Worm (Caenorhabditis elegans) whole organism, young adult: ENCODE measurements around the gene dlc-1.

Experiments
- B0035.1 ChIP-seq: sonication (generic microtip); optimal IDR thresholded peaks from 2 replicates; lab custom pipeline; 2016; ENCODE audit warnings: missing genetic modification characterization, mild to moderate bottlenecking, missing compliant biosample characterization, missing genotype, missing genetic modification reagents
- C17E4.6 ChIP-seq: fragments of 200-800 bp; sonication (Bioruptor generic); IDR thresholded peaks from 2 replicates; pipeline ENCODE4 v1.3.6; 2022; ENCODE audit warnings: missing genetic modification reagents, missing genetic modification characterization, missing compliant biosample characterization
- D2030.7 ChIP-seq: fragments of 200-800 bp; sonication (Bioruptor generic); IDR thresholded peaks from 2 replicates; pipeline ENCODE4 v1.3.6; 2022; ENCODE audit warnings: missing genetic modification reagents, missing genetic modification characterization, missing compliant biosample characterization
- F10E7.11 ChIP-seq: sonication (generic microtip); optimal IDR thresholded peaks from 2 replicates; lab custom pipeline; 2017; ENCODE audit warnings: mild to moderate bottlenecking, missing genetic modification characterization, moderate library complexity, missing compliant biosample characterization
- F33H1.4 ChIP-seq: fragments of 200-800 bp; sonication (Bioruptor generic); IDR thresholded peaks from 2 replicates; pipeline ENCODE4 v1.3.6; 2022; ENCODE audit warnings: missing genetic modification reagents, missing genetic modification characterization, missing compliant biosample characterization
- F49E8.2 ChIP-seq: sonication (generic microtip); optimal IDR thresholded peaks from 3 replicates; lab custom pipeline; 2017; ENCODE audit warnings: missing genetic modification characterization, mild to moderate bottlenecking, missing compliant biosample characterization, antibody characterized with exemption, moderate library complexity; ENCODE audit not compliant: insufficient read depth
- F57C9.4 ChIP-seq: sonication (generic microtip); optimal IDR thresholded peaks from 2 replicates; lab custom pipeline; 2017; ENCODE audit warnings: mild to moderate bottlenecking, missing genetic modification characterization, missing compliant biosample characterization
- K11D2.4 ChIP-seq: fragments of 200-800 bp; sonication (Bioruptor generic); IDR thresholded peaks from 2 replicates; pipeline ENCODE4 v1.3.6; 2022; ENCODE audit warnings: missing genetic modification reagents, missing genetic modification characterization, missing compliant biosample characterization
- T07F8.4 ChIP-seq: sonication (generic microtip); optimal IDR thresholded peaks from 2 replicates; lab custom pipeline; 2016; ENCODE audit warnings: mild to moderate bottlenecking, missing genetic modification characterization, moderate library complexity, missing compliant biosample characterization
- Y53F4B.3 ChIP-seq: fragments of 200-800 bp; sonication (Bioruptor generic); IDR thresholded peaks from 2 replicates; pipeline ENCODE4 v1.3.6; 2022; ENCODE audit warnings: missing genetic modification reagents, missing genetic modification characterization, missing compliant biosample characterization
- Y67H2A.10 ChIP-seq: fragments of 200-800 bp; sonication (Bioruptor generic); conservative IDR thresholded peaks from 2 replicates; pipeline ENCODE4 v1.3.6; 2022; ENCODE audit warnings: missing genetic modification reagents, missing genetic modification characterization, missing compliant biosample characterization
- Y79H2A.3 ChIP-seq: fragments of 200-800 bp; sonication (Bioruptor generic); conservative IDR thresholded peaks from 2 replicates; pipeline ENCODE4 v1.3.6; 2022; ENCODE audit warnings: missing genetic modification reagents, missing genetic modification characterization, missing compliant biosample characterization
- ZK185.1 ChIP-seq: sonication (generic microtip); optimal IDR thresholded peaks from 2 replicates; lab custom pipeline; 2016; ENCODE audit warnings: mild to moderate bottlenecking, missing genetic modification characterization, missing compliant biosample characterization; ENCODE audit not compliant: poor library complexity, severe bottlenecking
- ama-1 ChIP-seq, 3 experiments: fragments of 150-350 bp in 1 of 3; sonication (generic microtip) in 2 of 3; optimal IDR thresholded peaks; 2 replicates each; lab custom pipeline; 2014 to 2018; ENCODE audit warnings: missing biosample characterization in 2 of 3, missing genetic modification characterization in 2 of 3, missing genetic modification reagents in 2 of 3
- athp-1 ChIP-seq: sonication (generic microtip); optimal IDR thresholded peaks from 2 replicates; lab custom pipeline; 2017; ENCODE audit warnings: mild to moderate bottlenecking, missing genetic modification characterization, missing compliant biosample characterization
- dox-1 ChIP-seq: fragments of 200-800 bp; sonication (Bioruptor generic); IDR thresholded peaks from 2 replicates; pipeline ENCODE4 v1.3.6; 2022; ENCODE audit warnings: missing genetic modification reagents, missing genetic modification characterization, missing compliant biosample characterization
- egl-18 ChIP-seq: fragments of 200-800 bp; sonication (Bioruptor generic); IDR thresholded peaks from 2 replicates; pipeline ENCODE4 v1.3.6; 2022; ENCODE audit warnings: missing genetic modification reagents, missing genetic modification characterization, missing compliant biosample characterization
- ekl-4 ChIP-seq: fragments of 200-800 bp; sonication (Bioruptor generic); IDR thresholded peaks from 2 replicates; pipeline ENCODE4 v1.3.6; 2022; ENCODE audit warnings: missing genetic modification reagents, missing genetic modification characterization, missing compliant biosample characterization
- ets-4 ChIP-seq: fragments of 200-800 bp; sonication (Bioruptor generic); optimal IDR thresholded peaks from 2 replicates; lab custom pipeline; 2018; ENCODE audit warnings: mild to moderate bottlenecking, missing genetic modification characterization, missing compliant biosample characterization
- fkh-3 ChIP-seq: sonication (generic microtip); optimal IDR thresholded peaks from 2 replicates; lab custom pipeline; 2016; ENCODE audit warnings: mild to moderate bottlenecking, missing genetic modification characterization, missing compliant biosample characterization
- hlh-26 ChIP-seq: fragments of 200-800 bp; sonication (Bioruptor generic); conservative IDR thresholded peaks from 2 replicates; pipeline ENCODE4 v1.3.6; 2022; ENCODE audit warnings: missing genetic modification reagents, missing genetic modification characterization, missing compliant biosample characterization
- hmg-20 ChIP-seq: fragments of 200-800 bp; sonication (Bioruptor generic); IDR thresholded peaks from 2 replicates; pipeline ENCODE4 v1.3.6; 2022; ENCODE audit warnings: missing genetic modification reagents, missing genetic modification characterization, missing compliant biosample characterization
- hrde-1 ChIP-seq: sonication (generic microtip); optimal IDR thresholded peaks from 2 replicates; lab custom pipeline; 2016; ENCODE audit warnings: missing genetic modification characterization, mild to moderate bottlenecking, missing compliant biosample characterization, moderate library complexity, missing genotype, missing genetic modification reagents, borderline replicate concordance
- hsf-1 ChIP-seq: fragments of 200-800 bp; sonication (Bioruptor generic); IDR thresholded peaks from 2 replicates; pipeline ENCODE4 v1.3.6; 2022; ENCODE audit warnings: missing genetic modification reagents, missing genetic modification characterization, missing compliant biosample characterization
- let-607 ChIP-seq, 2 experiments: fragments of 200-800 bp in 1 of 2; sonication (Bioruptor generic) in 1 of 2; sonication (generic microtip) in 1 of 2; optimal IDR thresholded peaks; 2 replicates each; lab custom pipeline; 2016 to 2018; ENCODE audit warnings: mild to moderate bottlenecking in 2 of 2, missing compliant biosample characterization in 2 of 2, missing genetic modification characterization in 2 of 2, moderate library complexity in 2 of 2, missing genotype in 1 of 2
- lin-26 ChIP-seq: fragments of 200-800 bp; sonication (Bioruptor generic); IDR thresholded peaks from 2 replicates; pipeline ENCODE4 v1.3.6; 2022; ENCODE audit warnings: missing genetic modification reagents, missing genetic modification characterization, missing compliant biosample characterization
- lin-40 ChIP-seq: sonication (generic microtip); optimal IDR thresholded peaks from 2 replicates; lab custom pipeline; 2016; ENCODE audit warnings: missing genetic modification characterization, mild to moderate bottlenecking, missing compliant biosample characterization, missing genotype, missing genetic modification reagents
- lir-1 ChIP-seq: fragments of 200-800 bp; sonication (Bioruptor generic); conservative IDR thresholded peaks from 2 replicates; pipeline ENCODE4 v1.3.6; 2022; ENCODE audit warnings: missing genetic modification reagents, missing genetic modification characterization, missing compliant biosample characterization
- lsl-1 ChIP-seq: fragments of 200-800 bp; sonication (Bioruptor generic); optimal IDR thresholded peaks from 2 replicates; lab custom pipeline; 2018; ENCODE audit warnings: mild to moderate bottlenecking, missing genetic modification characterization, moderate library complexity, missing compliant biosample characterization
- madf-3 ChIP-seq: fragments of 200-800 bp; sonication (Bioruptor generic); IDR thresholded peaks from 2 replicates; pipeline ENCODE4 v1.3.6; 2022; ENCODE audit warnings: missing genetic modification reagents, missing genetic modification characterization, missing compliant biosample characterization
- mel-28 ChIP-seq: sonication (generic microtip); optimal IDR thresholded peaks from 2 replicates; lab custom pipeline; 2016; ENCODE audit warnings: borderline replicate concordance, mild to moderate bottlenecking, missing genetic modification characterization, missing compliant biosample characterization
- nhr-179 ChIP-seq: sonication (generic microtip); optimal IDR thresholded peaks from 2 replicates; lab custom pipeline; 2016; ENCODE audit warnings: mild to moderate bottlenecking, missing genetic modification characterization, missing compliant biosample characterization
- nhr-27 ChIP-seq: fragments of 200-800 bp; sonication (Bioruptor generic); optimal IDR thresholded peaks from 2 replicates; lab custom pipeline; 2018; ENCODE audit warnings: mild to moderate bottlenecking, missing genetic modification characterization, moderate library complexity, missing compliant biosample characterization
- repo-1 ChIP-seq: sonication (generic microtip); optimal IDR thresholded peaks from 2 replicates; lab custom pipeline; 2017; ENCODE audit warnings: mild to moderate bottlenecking, missing genetic modification characterization, missing compliant biosample characterization
- rpc-1 ChIP-seq, 2 experiments: fragments of 150-350 bp in 1 of 2; sonication (generic microtip) in 1 of 2; optimal IDR thresholded peaks; 2 replicates each; lab custom pipeline; 2014 to 2018; ENCODE audit warnings: missing biosample characterization in 1 of 2, missing genetic modification characterization in 1 of 2, missing genetic modification reagents in 1 of 2, missing genotype in 1 of 2
- sea-2 ChIP-seq: fragments of 200-800 bp; sonication (Bioruptor generic); IDR thresholded peaks from 2 replicates; pipeline ENCODE4 v1.3.6; 2022; ENCODE audit warnings: missing genetic modification characterization, missing compliant biosample characterization
- snpc-3.4 ChIP-seq: sonication (generic microtip); optimal IDR thresholded peaks from 2 replicates; lab custom pipeline; 2017; ENCODE audit warnings: missing genetic modification characterization, mild to moderate bottlenecking, missing compliant biosample characterization, antibody characterized with exemption, moderate library complexity, missing genotype, missing genetic modification reagents
- snpc-4 ChIP-seq, 5 experiments: fragments of 150-350 bp in 1 of 5; sonication (generic microtip) in 4 of 5; optimal IDR thresholded peaks; 2 replicates each; lab custom pipeline; 2014 to 2018; ENCODE audit warnings: missing genetic modification characterization in 5 of 5, missing biosample characterization in 3 of 5, antibody characterized with exemption in 2 of 5, mild to moderate bottlenecking in 2 of 5, missing compliant biosample characterization in 2 of 5, missing genotype in 2 of 5, moderate library complexity in 2 of 5, missing genetic modification reagents in 1 of 5
- sptf-2 ChIP-seq: fragments of 200-800 bp; sonication (Bioruptor generic); optimal IDR thresholded peaks from 2 replicates; lab custom pipeline; 2018; ENCODE audit warnings: mild to moderate bottlenecking, missing genetic modification characterization, missing compliant biosample characterization
- unc-62 ChIP-seq: fragments of 150-350 bp; optimal IDR thresholded peaks from 2 replicates; lab custom pipeline; 2014; ENCODE audit warnings: missing biosample characterization, missing genetic modification reagents, missing genetic modification characterization
- zfh-2 ChIP-seq: fragments of 200-800 bp; sonication (Bioruptor generic); conservative IDR thresholded peaks from 2 replicates; pipeline ENCODE4 v1.3.6; 2022; ENCODE audit warnings: missing genetic modification reagents, missing genetic modification characterization, missing compliant biosample characterization
- ztf-18 ChIP-seq: sonication (generic microtip); optimal IDR thresholded peaks from 2 replicates; lab custom pipeline; 2016; ENCODE audit warnings: missing genotype, mild to moderate bottlenecking, missing genetic modification characterization, missing compliant biosample characterization
- ztf-22 ChIP-seq: fragments of 200-800 bp; sonication (Bioruptor generic); optimal IDR thresholded peaks from 2 replicates; lab custom pipeline; 2018; ENCODE audit warnings: mild to moderate bottlenecking, missing genetic modification characterization, moderate library complexity, missing compliant biosample characterization
- ztf-25 ChIP-seq: fragments of 200-800 bp; sonication (Bioruptor generic); IDR thresholded peaks from 2 replicates; pipeline ENCODE4 v1.3.6; 2022; ENCODE audit warnings: missing genetic modification reagents, missing genetic modification characterization, missing compliant biosample characterization
- ztf-28 ChIP-seq: fragments of 200-800 bp; sonication (Bioruptor generic); IDR thresholded peaks from 2 replicates; pipeline ENCODE4 v1.3.6; 2022; ENCODE audit warnings: missing genetic modification reagents, missing genetic modification characterization, missing compliant biosample characterization
- ztf-6 ChIP-seq: fragments of 200-800 bp; sonication (Bioruptor generic); IDR thresholded peaks from 2 replicates; pipeline ENCODE4 v1.3.6; 2022; ENCODE audit warnings: missing genetic modification reagents, missing genetic modification characterization, missing compliant biosample characterization

Gene dlc-1

DNA sequence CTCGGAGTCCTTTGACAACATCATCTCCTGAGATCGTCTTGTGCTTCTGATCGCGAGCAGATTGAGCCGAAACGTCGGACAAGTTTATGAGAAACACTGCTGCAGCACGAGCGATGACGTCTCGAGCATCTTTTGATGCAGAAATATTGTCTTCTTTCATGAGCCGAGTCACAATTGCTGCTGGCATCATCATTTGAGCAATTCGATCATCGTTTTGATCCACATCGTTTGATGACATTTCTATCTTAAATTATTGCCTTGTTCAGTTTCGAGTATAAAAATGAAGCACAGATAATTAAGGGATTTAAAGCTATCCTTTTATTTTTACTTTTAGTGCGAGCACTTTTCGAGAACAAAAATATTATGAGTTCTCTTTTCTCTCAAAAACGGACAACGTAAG is 969 bp downstream of the dlc-1 start, which contains the start of gene T26A5.8 (continued):
- TF ChIP-seq ekl-4 (GFP tag; lab: Robert Waterston, UW) (peak; percentile 88), madf-3 (GFP tag; lab: Robert Waterston, UW) (peak; percentile 74; the same call in 1 of the 2 replicates), D2030.7 (no peak), snpc-4 (GFP tag; optimal IDR thresholded peaks at IDR 0.05; lab: Kevin White, UChicago) (no peak), snpc-4 (tag; optimal IDR thresholded peaks at IDR 0.05; lab: Kevin White, UChicago) (peak in 2 of 4 experiments; percentile 10 to 19), B0035.1 (tag; lab: Kevin White, UChicago) (no peak), K11D2.4 (GFP tag; lab: Robert Waterston, UW) (no peak), F10E7.11 (peak; percentile 68), rpc-1 (optimal IDR thresholded peaks at IDR 0.05; lab: Kevin White, UChicago) (no peak), rpc-1 (tag; optimal IDR thresholded peaks at IDR 0.05; lab: Kevin White, UChicago) (no peak), sea-2 (GFP tag; lab: Robert Waterston, UW) (no peak), F33H1.4 (no peak), egl-18 (0 out of 2 replicates have a peak, but pooled peaks have one; percentile 42), lsl-1 (GFP tag; lab: Kevin White, UChicago) (peak; percentile 24), snpc-3.4 (tag; lab: Kevin White, UChicago) (peak; percentile 73), hsf-1 (GFP tag; lab: Robert Waterston, UW) (peak; percentile 73), ztf-28 (GFP tag; lab: Robert Waterston, UW) (no peak), C17E4.6 (GFP tag; lab: Robert Waterston, UW) (no peak), zfh-2 (GFP tag; lab: Robert Waterston, UW) (0 out of 2 replicates have a peak, but pooled peaks have one; percentile 22), mel-28 (tag; lab: Kevin White, UChicago) (no peak), F57C9.4 (no peak), nhr-27 (no peak), unc-62 (no peak), ztf-6 (GFP tag; lab: Robert Waterston, UW) (no peak), sptf-2 (GFP tag; lab: Kevin White, UChicago) (no peak), lin-40 (tag; lab: Kevin White, UChicago) (peak; percentile 39), ama-1 (optimal IDR thresholded peaks at IDR 0.05; lab: Kevin White, UChicago) (peak; percentile 10), ama-1 (GFP tag; optimal IDR thresholded peaks at IDR 0.05; lab: Kevin White, UChicago) (peak in 1 of 2 experiments; percentile 33), fkh-3 (no peak), ZK185.1 (tag; lab: Kevin White, UChicago) (peak; percentile 1), lin-26 (GFP tag; lab: Robert Waterston, UW) (0 out of 2 replicates have a peak, but pooled peaks have one; percentile 56), hrde-1 (tag; lab: Kevin White, UChicago) (peak; percentile 82), repo-1 (peak; percentile 44), nhr-179 (tag; lab: Kevin White, UChicago) (no peak), Y79H2A.3 (GFP tag; lab: Robert Waterston, UW) (0 out of 2 replicates have a peak, but pooled peaks have one; percentile 45), Y53F4B.3 (no peak), let-607 (tag; optimal IDR thresholded peaks at IDR 0.05; lab: Kevin White, UChicago) (peak in 1 of 2 experiments; percentile 24), Y67H2A.10 (GFP tag; lab: Robert Waterston, UW) (no peak), hmg-20 (no peak), ztf-25 (GFP tag; lab: Robert Waterston, UW) (no peak), athp-1 (peak; percentile 75), hlh-26 (GFP tag; lab: Robert Waterston, UW) (no peak), lir-1 (GFP tag; lab: Robert Waterston, UW) (no peak), ets-4 (GFP tag; lab: Kevin White, UChicago) (no peak), F49E8.2 (tag; lab: Kevin White, UChicago) (peak; percentile 51), ztf-18 (tag; lab: Kevin White, UChicago) (no peak), dox-1 (GFP tag; lab: Robert Waterston, UW) (no peak), T07F8.4 (tag; lab: Kevin White, UChicago) (no peak), ztf-22 (no peak)
